Worm (Caenorhabditis elegans): ENCODE results near the gene Y69E1A.3.
A peak's percentile ranks its signal among the peaks of the same experiment; 100 is the strongest.

The Y69E1A.3 gene

DNA sequence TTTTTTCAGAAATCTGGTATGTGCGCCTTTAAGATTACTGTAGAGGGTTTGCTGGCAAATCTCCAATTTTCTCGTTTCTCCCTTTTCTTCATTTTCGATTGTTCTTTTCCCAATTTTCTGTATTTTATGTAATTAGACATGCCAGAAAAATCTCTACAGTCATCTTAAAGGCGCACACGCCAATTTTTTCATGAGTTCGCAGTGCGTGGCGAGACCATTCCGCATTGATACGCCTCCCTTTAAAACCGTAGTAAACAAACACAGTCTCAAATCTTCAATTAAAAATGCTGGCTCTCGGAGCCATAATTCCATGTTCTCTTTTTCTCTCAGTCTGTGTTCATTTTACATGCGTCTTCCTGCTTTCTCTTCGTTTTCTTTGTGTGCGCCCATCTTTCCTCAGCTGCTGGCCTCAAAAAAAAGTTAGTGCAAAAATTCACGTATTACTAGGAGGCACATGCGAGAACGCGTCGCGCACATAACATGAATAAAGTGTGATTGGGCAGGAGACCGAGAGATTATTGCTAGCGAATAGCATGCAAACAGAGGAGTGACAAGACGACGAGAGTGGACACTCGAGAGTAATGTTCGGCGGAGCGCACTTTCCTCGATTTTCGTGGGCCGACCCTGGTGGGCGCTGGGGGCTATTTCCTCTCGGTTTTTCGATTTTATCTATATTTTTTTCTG is 33.1 kb upstream of the Y69E1A.3 start (continued):
- TF ChIP-seq madf-6 (GFP tag; IDR thresholded peaks at IDR 0.05) (peak; percentile 96), ZK185.1 (tag; optimal IDR thresholded peaks at IDR 0.05; ENCODE audit: poor library complexity, severe bottlenecking) (no peak), rpc-1 (optimal IDR thresholded peaks at IDR 0.05) (no peak), rpc-1 (tag; optimal IDR thresholded peaks at IDR 0.05) (no peak), F10E7.11 (tag; optimal IDR thresholded peaks at IDR 0.05) (no peak), ztf-26 (tag; optimal IDR thresholded peaks at IDR 0.05) (peak; percentile 59), nhr-27 (tag; optimal IDR thresholded peaks at IDR 0.05) (no peak), lsy-27 (tag; optimal IDR thresholded peaks at IDR 0.05; ENCODE audit: borderline replicate concordance, insufficient read depth) (no peak), ztf-18 (tag; optimal IDR thresholded peaks at IDR 0.05) (peak; percentile 64), F37B4.10 (GFP tag; IDR thresholded peaks at IDR 0.05) (no peak), ztf-3 (GFP tag; optimal IDR thresholded peaks at IDR 0.05) (no peak), hlh-12 (tag; optimal IDR thresholded peaks at IDR 0.05) (no peak), efl-1 (GFP tag; optimal IDR thresholded peaks at IDR 0.05) (no peak), B0035.1 (tag; optimal IDR thresholded peaks at IDR 0.05) (no peak), lsl-1 (GFP tag; optimal IDR thresholded peaks at IDR 0.05) (peak; percentile 93), C06A6.2 (GFP tag; conservative IDR thresholded peaks at IDR 0.05) (no peak), hmg-1.2 (GFP tag; IDR thresholded peaks at IDR 0.05) (peak; percentile 91), F57A8.1 (GFP tag; optimal IDR thresholded peaks at IDR 0.05) (no peak), sdz-38 (tag; optimal IDR thresholded peaks at IDR 0.05) (no peak), madf-8 (GFP tag; conservative IDR thresholded peaks at IDR 0.05) (peak; percentile 91), mes-4 (tag; optimal IDR thresholded peaks at IDR 0.05) (no peak), repo-1 (tag; optimal IDR thresholded peaks at IDR 0.05) (no peak), unc-130 (GFP tag; optimal IDR thresholded peaks at IDR 0.05) (no peak), hmg-20 (GFP tag; IDR thresholded peaks at IDR 0.05) (no peak), tlf-1 (GFP tag; optimal IDR thresholded peaks at IDR 0.05) (no peak), xnd-1 (tag; optimal IDR thresholded peaks at IDR 0.05) (peak; percentile 70), bed-2 (GFP tag; IDR thresholded peaks at IDR 0.05) (no peak), F52B5.7 (tag; optimal IDR thresholded peaks at IDR 0.05) (no peak), snpc-4 (GFP tag; optimal IDR thresholded peaks at IDR 0.05) (no peak), snpc-4 (tag; optimal IDR thresholded peaks at IDR 0.05) (peak in 3 of 4 experiments; percentile 29 to 65 (median 39)), attf-3 (GFP tag; conservative IDR thresholded peaks at IDR 0.05) (0 out of 2 replicates have a peak, but pooled peaks have one; percentile 20), ceh-79 (tag; optimal IDR thresholded peaks at IDR 0.05) (no peak), mel-28 (tag; optimal IDR thresholded peaks at IDR 0.05; ENCODE audit: borderline replicate concordance) (no peak), F39B2.1 (GFP tag; IDR thresholded peaks at IDR 0.05) (no peak), ama-1 (optimal IDR thresholded peaks at IDR 0.05) (no peak), ama-1 (GFP tag; optimal IDR thresholded peaks at IDR 0.05) (no peak), F55B11.4 (tag; optimal IDR thresholded peaks at IDR 0.05; ENCODE audit: borderline replicate concordance, insufficient read depth) (no peak), T26A5.8 (tag; optimal IDR thresholded peaks at IDR 0.05) (no peak), lin-35 (GFP tag; optimal IDR thresholded peaks at IDR 0.05) (peak in 1 of 3 experiments; percentile 28), Y53G8AR.9 (GFP tag; conservative IDR thresholded peaks at IDR 0.05) (no peak), ekl-4 (GFP tag; IDR thresholded peaks at IDR 0.05) (peak; percentile 43)

Data from whole organism, young adult.